Fruit fly (Drosophila melanogaster): ENCODE measurements around the gene Taf9.

Gene Taf9

DNA sequence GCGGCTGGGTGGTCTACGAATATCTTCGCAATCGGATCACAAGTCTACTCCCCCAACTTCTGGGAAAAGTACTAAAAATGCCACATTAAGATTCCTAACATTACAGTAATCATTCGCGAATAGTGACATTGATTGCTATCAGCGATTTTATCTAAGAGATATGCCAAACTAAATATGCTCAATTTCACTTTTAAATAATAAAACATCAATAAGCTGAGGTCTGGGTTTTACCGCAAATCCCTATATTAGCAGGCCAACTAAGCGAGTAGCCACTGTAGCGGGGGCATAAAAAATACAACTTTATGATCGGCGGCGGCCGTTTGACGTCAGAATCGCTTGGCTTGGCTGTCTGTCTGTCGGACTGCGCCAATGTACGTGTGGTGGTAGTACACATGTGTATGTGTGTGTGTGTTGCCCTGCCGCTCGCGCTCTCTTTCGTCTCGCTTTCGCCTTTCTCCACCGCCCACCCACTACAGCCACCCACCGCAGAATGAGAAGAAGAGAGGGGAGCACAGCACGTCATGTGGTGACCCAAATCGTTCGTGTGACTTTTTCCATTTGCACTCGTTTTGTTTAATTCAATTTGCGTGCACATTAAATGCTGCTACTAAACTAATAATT, 38.4 kb downstream of the Taf9 start (continued):
- peak in 1 of 2 experiments; percentile 54 for TF ChIP-seq insv (GFP tag; optimal IDR thresholded peaks at IDR 0.05)
- no peak for TF ChIP-seq Hr39 (optimal IDR thresholded peaks at IDR 0.05)
- TF ChIP-seq Meics (GFP tag; optimal IDR thresholded peaks at IDR 0.05): peak; percentile 92
- TF ChIP-seq CG17568 (GFP tag; optimal IDR thresholded peaks at IDR 0.05): peak; percentile 91
- no peak for TF ChIP-seq nom (GFP tag; optimal IDR thresholded peaks at IDR 0.05)
- peak; percentile 90 for TF ChIP-seq C15 (GFP tag; IDR thresholded peaks at IDR 0.05)
- peak; percentile 90 for TF ChIP-seq gcm (GFP tag; optimal IDR thresholded peaks at IDR 0.05)
- TF ChIP-seq trh (GFP tag; optimal IDR thresholded peaks at IDR 0.05): peak; percentile 76
- TF ChIP-seq CG3726 (GFP tag; IDR thresholded peaks at IDR 0.05): peak; percentile 91
- TF ChIP-seq ERR (GFP tag; optimal IDR thresholded peaks at IDR 0.05): peak; percentile 94
- TF ChIP-seq CG15073 (GFP tag; optimal IDR thresholded peaks at IDR 0.05): peak; percentile 69
- no peak for TF ChIP-seq br (optimal IDR thresholded peaks at IDR 0.05)
- TF ChIP-seq pum (GFP tag; optimal IDR thresholded peaks at IDR 0.05): peak; percentile 94
- peak; percentile 95 for TF ChIP-seq CG3847 (GFP tag; IDR thresholded peaks at IDR 0.05)
- peak; percentile 75 for TF ChIP-seq CG7928 (GFP tag; optimal IDR thresholded peaks at IDR 0.05)
- peak; percentile 88 for TF ChIP-seq en (GFP tag; optimal IDR thresholded peaks at IDR 0.05)
- TF ChIP-seq CG15696 (tag; optimal IDR thresholded peaks at IDR 0.05): peak; percentile 53
- TF ChIP-seq cg (GFP tag; optimal IDR thresholded peaks at IDR 0.05): peak; percentile 67
- peak; percentile 99 for TF ChIP-seq sens (GFP tag)
- peak; percentile 95 for TF ChIP-seq CG17328 (GFP tag; IDR thresholded peaks at IDR 0.05)
- no peak for TF ChIP-seq Elba2 (GFP tag; optimal IDR thresholded peaks at IDR 0.05)
- TF ChIP-seq bowl (GFP tag; IDR thresholded peaks at IDR 0.05): peak; percentile 86
- no peak for TF ChIP-seq Bgb (GFP tag; IDR thresholded peaks at IDR 0.05; ENCODE audit: partially characterized antibody)
- peak; percentile 98 for TF ChIP-seq slbo (GFP tag; IDR thresholded peaks at IDR 0.05)
- TF ChIP-seq CG3163 (GFP tag; optimal IDR thresholded peaks at IDR 0.05): peak; percentile 72
- TF ChIP-seq fu2 (GFP tag; optimal IDR thresholded peaks at IDR 0.05): peak; percentile 95
- TF ChIP-seq CG14014 (GFP tag; IDR thresholded peaks at IDR 0.05): peak; percentile 97
- peak; percentile 96 for TF ChIP-seq bab2 (GFP tag; optimal IDR thresholded peaks at IDR 0.05)
- TF ChIP-seq mirr (GFP tag; optimal IDR thresholded peaks at IDR 0.05): peak; percentile 91
- TF ChIP-seq Eip74EF (GFP tag; optimal IDR thresholded peaks at IDR 0.05): peak in 1 of 2 experiments; percentile 94
- TF ChIP-seq CG9437 (GFP tag; optimal IDR thresholded peaks at IDR 0.05): peak; percentile 89
- no peak for TF ChIP-seq bbx (GFP tag; IDR thresholded peaks at IDR 0.05; ENCODE audit: partially characterized antibody)
- TF ChIP-seq row (GFP tag; IDR thresholded peaks at IDR 0.05): peak; percentile 97
- TF ChIP-seq Fer1 (GFP tag; optimal IDR thresholded peaks at IDR 0.05): peak; percentile 91
- peak; percentile 97 for TF ChIP-seq CG32772 (GFP tag; IDR thresholded peaks at IDR 0.05)
- TF ChIP-seq Trl (optimal IDR thresholded peaks at IDR 0.05): peak; percentile 22 to 36
- peak; percentile 95 for TF ChIP-seq Trl (GFP tag; optimal IDR thresholded peaks at IDR 0.05)
- TF ChIP-seq yki (optimal IDR thresholded peaks at IDR 0.05): no peak
- peak; percentile 92 for TF ChIP-seq CG14050 (GFP tag; IDR thresholded peaks at IDR 0.05)
- TF ChIP-seq NC2α (GFP tag; optimal IDR thresholded peaks at IDR 0.05): peak; percentile 88
- peak; percentile 60 for TF ChIP-seq Sry-δ (GFP tag; optimal IDR thresholded peaks at IDR 0.05)
- TF ChIP-seq inv (GFP tag; IDR thresholded peaks at IDR 0.05; ENCODE audit: partially characterized antibody): no peak
- peak; percentile 78 for TF ChIP-seq p53 (GFP tag; optimal IDR thresholded peaks at IDR 0.05)
- peak; percentile 83 for TF ChIP-seq CG7987 (GFP tag; optimal IDR thresholded peaks at IDR 0.05)
- peak; percentile 50 for TF ChIP-seq Dip2 (GFP tag; IDR thresholded peaks at IDR 0.05)
- peak; percentile 91 for TF ChIP-seq CG3281 (GFP tag; optimal IDR thresholded peaks at IDR 0.05)
- peak; percentile 89 for TF ChIP-seq eyg (GFP tag; optimal IDR thresholded peaks at IDR 0.05)
- no peak for TF ChIP-seq Opbp (GFP tag; IDR thresholded peaks at IDR 0.05; ENCODE audit: partially characterized antibody)
- TF ChIP-seq esg (GFP tag; conservative IDR thresholded peaks at IDR 0.05): peak; percentile 94
- TF ChIP-seq PHDP (tag; optimal IDR thresholded peaks at IDR 0.05): peak; percentile 96
- TF ChIP-seq CG34376 (GFP tag; optimal IDR thresholded peaks at IDR 0.05): peak; percentile 82

Data from whole organism, embryonic.